Worm (Caenorhabditis elegans): Measurements from ENCODE around the gene Y38C1AA.12.

Gene Y38C1AA.12

ce11 chrIV:192046-192445 is at the start of gene Y38C1AA.12:
Y38C1AA.12 (plus strand) TSS chrIV:192256.
- TF ChIP-seq pqm-1 (tag; optimal IDR thresholded peaks at IDR 0.05) (no peak), fkh-4 (tag; optimal IDR thresholded peaks at IDR 0.05; ENCODE audit: borderline replicate concordance) (peak; percentile 96), swsn-7 (tag; optimal IDR thresholded peaks at IDR 0.05) (peak; percentile 89), nhr-77 (tag; optimal IDR thresholded peaks at IDR 0.05) (peak; percentile 50), rnt-1 (tag; optimal IDR thresholded peaks at IDR 0.05) (peak; percentile 99), tlp-1 (tag; optimal IDR thresholded peaks at IDR 0.05) (no peak), pax-3 (tag; optimal IDR thresholded peaks at IDR 0.05) (peak; percentile 92), unc-62 (GFP tag; optimal IDR thresholded peaks at IDR 0.05) (no peak), ztf-4 (tag; optimal IDR thresholded peaks at IDR 0.05) (peak; percentile 13), lsy-2 (tag; optimal IDR thresholded peaks at IDR 0.05) (peak; percentile 84 to 88), hpl-2 (GFP tag; optimal IDR thresholded peaks at IDR 0.05) (no peak), unc-130 (tag; optimal IDR thresholded peaks at IDR 0.05) (peak; percentile 62), ces-1 (GFP tag; optimal IDR thresholded peaks at IDR 0.05) (no peak), ceh-90 (tag; optimal IDR thresholded peaks at IDR 0.05) (peak; percentile 95), C04F5.9 (tag; optimal IDR thresholded peaks at IDR 0.05) (peak; percentile 91), mef-2 (tag; optimal IDR thresholded peaks at IDR 0.05) (no peak), skn-1 (tag; optimal IDR thresholded peaks at IDR 0.05) (peak; percentile 78), grh-1 (GFP tag; IDR thresholded peaks at IDR 0.05) (peak; percentile 58), egl-27 (tag; optimal IDR thresholded peaks at IDR 0.05) (no peak), aha-1 (tag; optimal IDR thresholded peaks at IDR 0.05) (no peak), sox-4 (tag; optimal IDR thresholded peaks at IDR 0.05) (peak; percentile 90), C16A3.4 (tag; optimal IDR thresholded peaks at IDR 0.05) (peak; percentile 80), ceh-8 (GFP tag; optimal IDR thresholded peaks at IDR 0.05) (peak; percentile 54), nhr-84 (tag; optimal IDR thresholded peaks at IDR 0.05) (no peak), nhr-90 (tag; optimal IDR thresholded peaks at IDR 0.05; ENCODE audit: poor library complexity) (peak; percentile 95), nhr-47 (tag; optimal IDR thresholded peaks at IDR 0.05) (peak; percentile 94), zag-1 (tag; optimal IDR thresholded peaks at IDR 0.05) (no peak), lin-15B (tag; optimal IDR thresholded peaks at IDR 0.05) (peak; percentile 80), elt-3 (tag; optimal IDR thresholded peaks at IDR 0.05) (peak in 2 of 6 experiments; percentile 14 to 32), lin-14 (GFP tag; optimal IDR thresholded peaks at IDR 0.05) (no peak), ceh-88 (GFP tag; IDR thresholded peaks at IDR 0.05) (peak; percentile 75), lin-13 (GFP tag; optimal IDR thresholded peaks at IDR 0.05) (peak; percentile 84), dpl-1 (GFP tag; optimal IDR thresholded peaks at IDR 0.05) (peak; percentile 59 to 79 (median 73)), mep-1 (tag; optimal IDR thresholded peaks at IDR 0.05) (peak; percentile 89), tbx-2 (tag; optimal IDR thresholded peaks at IDR 0.05) (peak; percentile 92), nhr-76 (tag; optimal IDR thresholded peaks at IDR 0.05) (no peak), nhr-20 (tag; optimal IDR thresholded peaks at IDR 0.05) (peak; percentile 92), fos-1 (tag; optimal IDR thresholded peaks at IDR 0.05) (peak; percentile 33), alr-1 (tag; optimal IDR thresholded peaks at IDR 0.05; ENCODE audit: borderline replicate concordance) (no peak), blmp-1 (tag; optimal IDR thresholded peaks at IDR 0.05) (peak; percentile 50), F16B12.6 (tag; optimal IDR thresholded peaks at IDR 0.05) (peak; percentile 46), mdl-1 (tag; optimal IDR thresholded peaks at IDR 0.05) (peak in 1 of 2 experiments; percentile 56), nhr-71 (tag; optimal IDR thresholded peaks at IDR 0.05) (peak; percentile 94), snpc-4 (tag; optimal IDR thresholded peaks at IDR 0.05) (peak; percentile 60), hlh-17 (GFP tag; optimal IDR thresholded peaks at IDR 0.05; ENCODE audit: borderline replicate concordance) (no peak), ceh-82 (tag; optimal IDR thresholded peaks at IDR 0.05) (peak; percentile 78 to 88 (median 79)), elt-2 (tag; optimal IDR thresholded peaks at IDR 0.05) (peak; percentile 73), nhr-12 (tag; optimal IDR thresholded peaks at IDR 0.05) (no peak), jun-1 (tag; optimal IDR thresholded peaks at IDR 0.05) (peak; percentile 46), unc-86 (tag; optimal IDR thresholded peaks at IDR 0.05) (peak; percentile 81), efl-3 (GFP tag; optimal IDR thresholded peaks at IDR 0.05) (no peak), aly-2 (tag; optimal IDR thresholded peaks at IDR 0.05) (no peak), nhr-85 (tag) (peak; percentile 96)
